Worm (Caenorhabditis elegans): Measurements from ENCODE around the gene srd-27.

- no peak for TF ChIP-seq nhr-77 (tag; optimal IDR thresholded peaks at IDR 0.05)
- no peak for TF ChIP-seq fos-1 (tag; optimal IDR thresholded peaks at IDR 0.05)
- TF ChIP-seq nhr-23 (tag; optimal IDR thresholded peaks at IDR 0.05), result no peak
- no peak for TF ChIP-seq nhr-237 (tag; optimal IDR thresholded peaks at IDR 0.05)
- no peak for TF ChIP-seq nhr-25 (tag; optimal IDR thresholded peaks at IDR 0.05)
- no peak for TF ChIP-seq unc-62 (GFP tag; optimal IDR thresholded peaks at IDR 0.05)
- no peak for TF ChIP-seq nhr-76 (tag; optimal IDR thresholded peaks at IDR 0.05)
- TF ChIP-seq nhr-43 (tag; optimal IDR thresholded peaks at IDR 0.05; ENCODE audit: poor library complexity, severe bottlenecking), result no peak
These were observed 9.9 kb upstream of the srd-27 start, which contains the start of gene T26E4.7 for ce11 chrV:15793270-15793669.
